Fruit fly (Drosophila melanogaster): ENCODE results near the gene Nufip.
A peak's percentile ranks its signal among the peaks of the same experiment; 100 is the strongest.

The Nufip gene

DNA sequence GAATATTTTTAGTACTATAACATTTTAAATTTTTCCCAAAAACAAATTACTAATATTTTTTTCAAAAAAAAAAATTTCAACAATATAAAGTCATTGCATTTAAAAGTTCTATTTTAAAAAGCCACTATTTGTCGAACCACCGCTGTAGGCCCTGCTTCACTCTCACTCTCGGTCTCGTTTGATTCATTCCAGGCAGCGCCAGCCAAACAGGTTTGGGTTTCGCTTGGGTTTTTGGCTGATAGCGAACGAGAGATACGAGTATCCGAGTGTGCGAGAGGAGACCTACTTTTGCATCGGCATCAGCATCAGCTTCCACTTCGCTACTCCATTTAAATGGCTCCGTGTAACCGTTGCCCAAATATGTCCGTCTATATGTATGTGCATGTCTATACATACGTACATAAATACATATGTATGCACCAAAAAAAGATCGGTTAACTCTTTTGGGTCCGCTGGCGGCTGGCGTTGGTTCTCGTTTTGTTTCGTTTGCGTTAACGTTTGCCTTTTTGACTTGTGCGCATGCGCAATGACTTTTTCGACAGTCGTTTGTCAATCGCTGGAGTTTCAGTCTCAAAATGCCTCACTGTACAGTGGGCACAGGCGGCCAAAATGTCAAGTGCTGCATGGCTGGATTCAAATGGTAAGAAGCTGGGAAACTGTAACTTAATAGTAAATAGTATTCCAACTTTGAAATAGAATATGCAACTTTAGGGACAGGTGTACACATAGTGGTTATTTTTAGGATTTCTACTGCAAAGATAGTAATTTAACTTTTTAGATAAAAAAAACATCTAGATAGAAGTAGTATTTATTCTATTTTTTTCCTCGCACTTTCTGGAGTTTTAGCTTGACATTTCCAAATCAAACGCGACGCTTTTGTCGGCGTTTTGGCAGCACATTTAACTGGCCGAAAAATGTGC, 20.9 kb upstream of the Nufip start (continued):
- peak; percentile 37 for TF ChIP-seq cato (GFP tag; optimal IDR thresholded peaks at IDR 0.05; ENCODE audit: borderline replicate concordance)
- TF ChIP-seq CG11696 (GFP tag; IDR thresholded peaks at IDR 0.05), result peak; percentile 48; the same call in 1 of the 2 replicates
- TF ChIP-seq CG4854 (GFP tag; optimal IDR thresholded peaks at IDR 0.05), result peak; percentile 29
- peak; percentile 5; the same call in 1 of the 2 replicates for TF ChIP-seq CG14014 (GFP tag; IDR thresholded peaks at IDR 0.05)
- no peak for TF ChIP-seq corto (GFP tag; optimal IDR thresholded peaks at IDR 0.05)
- TF ChIP-seq knrl (GFP tag; IDR thresholded peaks at IDR 0.05; ENCODE audit: partially characterized antibody), result no peak
- TF ChIP-seq vvl (GFP tag; IDR thresholded peaks at IDR 0.05), result peak; percentile 40; the same call in 1 of the 2 replicates
- peak; percentile 72 for TF ChIP-seq Drgx (GFP tag; IDR thresholded peaks at IDR 0.05)
- TF ChIP-seq gcm2 (GFP tag; optimal IDR thresholded peaks at IDR 0.05), result peak; percentile 44
- TF ChIP-seq Ada2b (GFP tag; IDR thresholded peaks at IDR 0.05), result peak; percentile 74
- TF ChIP-seq jumu (GFP tag; optimal IDR thresholded peaks at IDR 0.05), result peak; percentile 22
- TF ChIP-seq lbe (GFP tag; optimal IDR thresholded peaks at IDR 0.05), result no peak
- TF ChIP-seq CG1792 (GFP tag; optimal IDR thresholded peaks at IDR 0.05), result no peak
- peak; percentile 59; the same call in 1 of the 3 replicates for TF ChIP-seq CG2889 (GFP tag; IDR thresholded peaks at IDR 0.05)
- no peak for TF ChIP-seq dimm (GFP tag; IDR thresholded peaks at IDR 0.05)
- TF ChIP-seq CG6272 (GFP tag; IDR thresholded peaks at IDR 0.05), result peak; percentile 46; the same call in 1 of the 2 replicates
- no peak for TF ChIP-seq yki (optimal IDR thresholded peaks at IDR 0.05)
- TF ChIP-seq Hsf (GFP tag; optimal IDR thresholded peaks at IDR 0.05), result peak; percentile 68
- peak; percentile 83 for TF ChIP-seq CG9437 (GFP tag; optimal IDR thresholded peaks at IDR 0.05)
- TF ChIP-seq C15 (GFP tag; IDR thresholded peaks at IDR 0.05), result 0 out of 3 replicates have a peak, but pooled peaks have one; percentile 33
- no peak for TF ChIP-seq br (optimal IDR thresholded peaks at IDR 0.05)
- TF ChIP-seq Kr (GFP tag; optimal IDR thresholded peaks at IDR 0.05), result no peak
- TF ChIP-seq CG6813 (GFP tag; optimal IDR thresholded peaks at IDR 0.05), result no peak
- peak; percentile 30 for TF ChIP-seq Deaf1 (tag; optimal IDR thresholded peaks at IDR 0.05)
- peak; percentile 35 for TF ChIP-seq CG3847 (GFP tag; IDR thresholded peaks at IDR 0.05)
- peak; percentile 53 for TF ChIP-seq CG17829 (tag; optimal IDR thresholded peaks at IDR 0.05)
- TF ChIP-seq insv (GFP tag; optimal IDR thresholded peaks at IDR 0.05), result no peak
- TF ChIP-seq twi (tag; optimal IDR thresholded peaks at IDR 0.05), result no peak
- peak; percentile 33 for TF ChIP-seq CG15696 (tag; optimal IDR thresholded peaks at IDR 0.05)
- no peak for TF ChIP-seq sima (GFP tag; optimal IDR thresholded peaks at IDR 0.05)
- peak; percentile 29; the same call in 1 of the 2 replicates for TF ChIP-seq CG13287 (GFP tag; IDR thresholded peaks at IDR 0.05; ENCODE audit: partially characterized antibody)
- no peak for TF ChIP-seq fu2 (GFP tag; optimal IDR thresholded peaks at IDR 0.05)
- TF ChIP-seq CG12155 (GFP tag; optimal IDR thresholded peaks at IDR 0.05), result peak; percentile 37
- TF ChIP-seq CG7839 (tag; optimal IDR thresholded peaks at IDR 0.05), result peak; percentile 85
- TF ChIP-seq CG1529 (GFP tag; optimal IDR thresholded peaks at IDR 0.05), result peak; percentile 63
- no peak for TF ChIP-seq Scr (GFP tag; IDR thresholded peaks at IDR 0.05; ENCODE audit: partially characterized antibody)
- TF ChIP-seq so (GFP tag; IDR thresholded peaks at IDR 0.05), result peak; percentile 69; the same call in 1 of the 3 replicates
- peak; percentile 55 for TF ChIP-seq Antp (GFP tag; optimal IDR thresholded peaks at IDR 0.05)
- TF ChIP-seq cad (GFP tag; optimal IDR thresholded peaks at IDR 0.05), result no peak
- TF ChIP-seq ind (GFP tag; optimal IDR thresholded peaks at IDR 0.05), result peak; percentile 61
- no peak for TF ChIP-seq CG12236 (GFP tag; optimal IDR thresholded peaks at IDR 0.05)
- TF ChIP-seq CG11456 (GFP tag; IDR thresholded peaks at IDR 0.05), result 0 out of 3 replicates have a peak, but pooled peaks have one; percentile 45
- TF ChIP-seq CG3995 (GFP tag; optimal IDR thresholded peaks at IDR 0.05), result no peak
- no peak for TF ChIP-seq CG1647 (GFP tag; optimal IDR thresholded peaks at IDR 0.05)
- TF ChIP-seq CG15514 (GFP tag; optimal IDR thresholded peaks at IDR 0.05), result peak; percentile 49
- TF ChIP-seq pfk (GFP tag; optimal IDR thresholded peaks at IDR 0.05), result no peak
- TF ChIP-seq dm (GFP tag; optimal IDR thresholded peaks at IDR 0.05), result no peak
- peak; percentile 74 for TF ChIP-seq ap (GFP tag; IDR thresholded peaks at IDR 0.05)
- 0 out of 2 replicates have a peak, but pooled peaks have one; percentile 7 for TF ChIP-seq inv (GFP tag; IDR thresholded peaks at IDR 0.05; ENCODE audit: partially characterized antibody)

Measured in whole organism, embryonic.